Fruit fly (Drosophila melanogaster): Measurements from ENCODE around the gene MYPT-75D.

The MYPT-75D gene

dm6 chr3L:18625786-18626185 is at the start of gene MYPT-75D:
MYPT-75D (plus strand) TSS chr3L:18625959.
- no peak for TF ChIP-seq ttk (optimal IDR thresholded peaks at IDR 0.05)
- TF ChIP-seq Sin3A (optimal IDR thresholded peaks at IDR 0.05): no peak
- no peak for TF ChIP-seq psq (optimal IDR thresholded peaks at IDR 0.05)
- TF ChIP-seq h (optimal IDR thresholded peaks at IDR 0.05): no peak
- TF ChIP-seq insv (optimal IDR thresholded peaks at IDR 0.05): no peak
- TF ChIP-seq Myc (optimal IDR thresholded peaks at IDR 0.05): no peak

- TF ChIP-seq Sin3A (optimal IDR thresholded peaks at IDR 0.05): no peak
- TF ChIP-seq Myc (optimal IDR thresholded peaks at IDR 0.05): no peak
- TF ChIP-seq psq (optimal IDR thresholded peaks at IDR 0.05): no peak
- no peak for TF ChIP-seq h (optimal IDR thresholded peaks at IDR 0.05)
- TF ChIP-seq ttk (optimal IDR thresholded peaks at IDR 0.05): no peak
- TF ChIP-seq insv (optimal IDR thresholded peaks at IDR 0.05): no peak
Measured at dm6 chr3L:18588387-18588786, 37.4 kb upstream of the MYPT-75D start, which contains the start of gene CG7271. CG7271 (plus strand) TSS chr3L:18588759.

dm6 chr3L:18593671-18594070 is 32.1 kb upstream of the MYPT-75D start, which contains the start of gene term:
term (minus strand) TSS chr3L:18593771.
- TF ChIP-seq psq (optimal IDR thresholded peaks at IDR 0.05): no peak
- TF ChIP-seq insv (optimal IDR thresholded peaks at IDR 0.05): no peak
- TF ChIP-seq ttk (optimal IDR thresholded peaks at IDR 0.05): no peak
- TF ChIP-seq Sin3A (optimal IDR thresholded peaks at IDR 0.05): no peak
- no peak for TF ChIP-seq h (optimal IDR thresholded peaks at IDR 0.05)
- TF ChIP-seq Myc (optimal IDR thresholded peaks at IDR 0.05): no peak

- TF ChIP-seq Myc (optimal IDR thresholded peaks at IDR 0.05): no peak
Measured at dm6 chr3L:18603125-18603524, 22.6 kb upstream of the MYPT-75D start, which contains the start of gene CG18234. CG18234 (plus strand) TSS chr3L:18603425.

dm6 chr3L:18605172-18605571 is 20.6 kb upstream of the MYPT-75D start, which contains the start of gene CG18233:
CG18233 (plus strand) TSS chr3L:18605472.
- no peak for TF ChIP-seq insv (optimal IDR thresholded peaks at IDR 0.05)
- no peak for TF ChIP-seq Sin3A (optimal IDR thresholded peaks at IDR 0.05)

dm6 chr3L:18607162-18607561 is 18.6 kb upstream of the MYPT-75D start, which contains the start of gene CG18231:
CG18231 (plus strand) TSS chr3L:18607462.
- TF ChIP-seq Myc (optimal IDR thresholded peaks at IDR 0.05): no peak
- TF ChIP-seq ttk (optimal IDR thresholded peaks at IDR 0.05): no peak
- no peak for TF ChIP-seq psq (optimal IDR thresholded peaks at IDR 0.05)
- no peak for TF ChIP-seq insv (optimal IDR thresholded peaks at IDR 0.05)
- no peak for TF ChIP-seq h (optimal IDR thresholded peaks at IDR 0.05)
- TF ChIP-seq Sin3A (optimal IDR thresholded peaks at IDR 0.05): no peak

- TF ChIP-seq psq (optimal IDR thresholded peaks at IDR 0.05) (no peak), h (optimal IDR thresholded peaks at IDR 0.05) (no peak), ttk (optimal IDR thresholded peaks at IDR 0.05) (no peak), Myc (optimal IDR thresholded peaks at IDR 0.05) (no peak), Sin3A (optimal IDR thresholded peaks at IDR 0.05) (no peak), insv (optimal IDR thresholded peaks at IDR 0.05) (no peak)
Measured at dm6 chr3L:18609320-18609719, 16.4 kb upstream of the MYPT-75D start, which contains the start of gene CG32201. CG32201 (plus strand) TSS chr3L:18609620.

dm6 chr3L:18611600-18611999 is 14.2 kb upstream of the MYPT-75D start, which contains the start of gene CG32199:
CG32199 (plus strand) TSS chr3L:18611900.
- TF ChIP-seq h (optimal IDR thresholded peaks at IDR 0.05) (no peak), insv (optimal IDR thresholded peaks at IDR 0.05) (no peak), psq (optimal IDR thresholded peaks at IDR 0.05) (no peak), Sin3A (optimal IDR thresholded peaks at IDR 0.05) (no peak), ttk (optimal IDR thresholded peaks at IDR 0.05) (no peak), Myc (optimal IDR thresholded peaks at IDR 0.05) (no peak)

dm6 chr3L:18617893-18618577 is 7.7 kb upstream of the MYPT-75D start, which contains the start of the genes CG13380 and CG4174:
CG13380 (minus strand) TSS chr3L:18617943.
CG4174 (minus strand) TSS chr3L:18617943.
- no peak for TF ChIP-seq h (optimal IDR thresholded peaks at IDR 0.05)

dm6 chr3L:18620988-18621734 is 4.6 kb upstream of the MYPT-75D start:
- no peak for TF ChIP-seq h (optimal IDR thresholded peaks at IDR 0.05)
- no peak for TF ChIP-seq psq (optimal IDR thresholded peaks at IDR 0.05)
- TF ChIP-seq insv (optimal IDR thresholded peaks at IDR 0.05): no peak
- no peak for TF ChIP-seq Sin3A (optimal IDR thresholded peaks at IDR 0.05)
- TF ChIP-seq Myc (optimal IDR thresholded peaks at IDR 0.05): no peak

dm6 chr3L:18621735-18622421 is 3.9 kb upstream of the MYPT-75D start, which contains the start of gene not:
not (minus strand) TSS chr3L:18622129.
- TF ChIP-seq Myc (optimal IDR thresholded peaks at IDR 0.05) (no peak), ttk (optimal IDR thresholded peaks at IDR 0.05) (no peak), insv (optimal IDR thresholded peaks at IDR 0.05) (no peak), Sin3A (optimal IDR thresholded peaks at IDR 0.05) (no peak), h (optimal IDR thresholded peaks at IDR 0.05) (no peak), psq (optimal IDR thresholded peaks at IDR 0.05) (no peak)

dm6 chr3L:18622422-18622739 is 3.4 kb upstream of the MYPT-75D start, which contains the start of gene bora:
bora (plus strand) TSS chr3L:18622692.
- TF ChIP-seq insv (optimal IDR thresholded peaks at IDR 0.05): no peak
- TF ChIP-seq psq (optimal IDR thresholded peaks at IDR 0.05): no peak
- TF ChIP-seq h (optimal IDR thresholded peaks at IDR 0.05): no peak
- TF ChIP-seq Sin3A (optimal IDR thresholded peaks at IDR 0.05): no peak
- no peak for TF ChIP-seq Myc (optimal IDR thresholded peaks at IDR 0.05)
- no peak for TF ChIP-seq ttk (optimal IDR thresholded peaks at IDR 0.05)

Data from Kc167 (cell line).